Worm (Caenorhabditis elegans): ENCODE results near the gene C44H4.6.

Gene C44H4.6

DNA sequence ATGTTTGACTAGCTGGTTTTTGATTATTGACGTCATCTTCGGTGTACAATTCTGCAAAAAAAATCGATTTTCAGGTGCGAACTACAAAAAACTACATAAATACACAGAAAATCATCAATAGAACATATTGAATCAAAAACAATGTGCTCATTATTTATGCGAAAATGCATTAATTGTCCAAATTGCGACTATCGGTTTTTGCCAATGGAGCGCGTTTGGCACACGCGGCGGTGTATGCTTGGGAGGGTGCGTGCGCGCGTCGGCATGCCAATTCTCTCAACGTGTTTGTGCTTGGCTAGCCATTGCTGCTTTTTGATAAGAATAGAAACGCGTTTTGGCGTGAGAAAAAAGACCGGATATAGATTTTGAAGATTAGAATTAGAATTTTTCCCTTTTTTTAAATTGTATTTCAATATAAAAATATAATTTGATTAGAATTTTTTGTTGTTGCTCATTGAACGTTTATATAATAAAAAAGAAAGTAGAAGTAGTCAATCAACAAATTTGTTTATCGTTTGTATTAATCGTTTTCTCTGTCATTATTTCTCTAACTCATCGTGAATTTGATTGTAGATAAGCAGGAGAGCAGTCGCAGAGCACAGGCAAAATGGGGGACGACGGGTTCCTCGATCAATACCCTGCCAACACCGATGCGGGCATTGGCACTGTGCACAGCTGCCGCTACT lies 10.0 kb downstream of the C44H4.6 start, which contains the start of the genes C44H4.4 and tap-1 (continued):
- TF ChIP-seq che-1 (tag; optimal IDR thresholded peaks at IDR 0.05): no peak
- no peak for TF ChIP-seq hlh-6 (tag; optimal IDR thresholded peaks at IDR 0.05)
- TF ChIP-seq K02D7.2 (tag; optimal IDR thresholded peaks at IDR 0.05): no peak

DNA sequence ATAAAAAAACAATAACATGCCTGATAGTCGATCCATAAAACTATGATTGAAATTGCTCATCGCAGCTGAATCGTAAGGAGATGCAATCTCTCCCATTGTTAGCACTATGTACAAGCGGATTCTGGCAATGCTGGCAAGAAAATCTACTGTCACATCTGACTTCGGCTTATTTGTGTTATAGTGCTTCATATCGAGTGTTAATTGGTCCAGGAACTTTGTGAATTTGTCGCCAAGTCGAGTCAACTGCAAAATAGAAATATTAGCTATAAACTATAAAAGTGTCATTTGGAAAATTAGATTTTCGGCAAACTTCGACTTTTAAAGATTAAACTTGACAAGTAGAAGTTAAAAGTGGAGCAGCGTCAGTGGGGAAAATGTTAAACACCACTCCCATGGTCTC lies 14.8 kb downstream of the C44H4.6 start:
- TF ChIP-seq ets-4 (tag; optimal IDR thresholded peaks at IDR 0.05): no peak
- TF ChIP-seq elt-4 (tag; optimal IDR thresholded peaks at IDR 0.05): no peak
- TF ChIP-seq fax-1 (tag; optimal IDR thresholded peaks at IDR 0.05): no peak
- no peak for TF ChIP-seq fkh-10 (GFP tag; optimal IDR thresholded peaks at IDR 0.05)

DNA sequence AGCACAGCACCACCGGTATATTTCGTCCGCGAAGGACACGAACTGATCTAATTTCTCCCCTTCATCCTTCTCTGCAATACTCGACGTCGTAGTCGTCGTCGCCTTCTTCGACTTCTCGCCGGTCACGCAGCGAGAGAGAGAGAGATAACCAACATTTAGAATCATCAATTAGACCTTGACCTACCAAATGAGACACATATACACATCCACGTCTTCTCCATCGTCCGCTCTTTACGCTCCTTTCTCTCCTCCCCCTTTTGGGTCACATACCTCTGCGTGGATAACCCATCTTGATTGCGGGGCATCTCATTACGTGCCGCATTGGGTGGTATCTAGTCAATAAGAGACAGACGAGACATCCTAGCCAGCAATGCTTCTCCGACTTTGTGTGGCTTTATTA lies 17.7 kb downstream of the C44H4.6 start, which contains the start of gene sym-1:
Gene sym-1, plus strand, starts transcription at position 194 of the 400 bp plus-strand sequence.
- TF ChIP-seq rnt-1 (tag; optimal IDR thresholded peaks at IDR 0.05): peak; percentile 45
- no peak for TF ChIP-seq ceh-31 (tag; optimal IDR thresholded peaks at IDR 0.05)
- TF ChIP-seq mec-3 (tag; optimal IDR thresholded peaks at IDR 0.05; ENCODE audit: borderline replicate concordance): no peak
- TF ChIP-seq syd-9 (tag; optimal IDR thresholded peaks at IDR 0.05): no peak
- peak; percentile 14 for TF ChIP-seq ceh-2 (tag; optimal IDR thresholded peaks at IDR 0.05)
- peak; percentile 56 for TF ChIP-seq ref-2 (tag; optimal IDR thresholded peaks at IDR 0.05)

DNA sequence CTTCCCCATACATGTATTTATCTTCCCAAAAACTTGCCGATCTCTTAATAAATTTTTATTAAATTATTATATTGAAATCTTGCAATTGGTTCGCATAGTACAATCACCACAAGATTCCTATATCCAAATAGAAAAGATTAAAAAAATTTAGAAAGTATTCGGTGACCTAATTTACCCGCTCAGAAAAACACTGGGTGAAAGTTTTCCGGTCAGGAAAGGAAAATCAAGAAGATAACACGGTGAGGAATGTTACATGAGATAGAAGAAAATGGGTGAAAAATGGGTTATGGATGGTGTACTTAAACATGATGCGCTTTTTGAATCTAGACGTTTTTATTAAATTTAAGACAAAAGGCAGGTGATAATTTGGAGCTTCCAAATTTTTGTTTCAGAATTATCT lies 18.3 kb downstream of the C44H4.6 start:
- TF ChIP-seq tbx-7 (tag; optimal IDR thresholded peaks at IDR 0.05) (no peak), ceh-18 (tag; optimal IDR thresholded peaks at IDR 0.05) (no peak), ceh-22 (tag; optimal IDR thresholded peaks at IDR 0.05) (no peak), tbx-2 (tag; optimal IDR thresholded peaks at IDR 0.05) (no peak), fkh-6 (tag; optimal IDR thresholded peaks at IDR 0.05) (no peak), pat-9 (tag; optimal IDR thresholded peaks at IDR 0.05) (no peak), sox-2 (GFP tag; IDR thresholded peaks at IDR 0.05) (no peak), syd-9 (tag; optimal IDR thresholded peaks at IDR 0.05) (no peak), dmd-4 (tag; optimal IDR thresholded peaks at IDR 0.05; ENCODE audit: borderline replicate concordance) (no peak), sox-4 (tag; optimal IDR thresholded peaks at IDR 0.05) (no peak), ceh-34 (tag; optimal IDR thresholded peaks at IDR 0.05) (no peak), unc-86 (tag; optimal IDR thresholded peaks at IDR 0.05) (no peak), ceh-19 (GFP tag; optimal IDR thresholded peaks at IDR 0.05) (no peak), ceh-45 (GFP tag; IDR thresholded peaks at IDR 0.05) (no peak)

DNA sequence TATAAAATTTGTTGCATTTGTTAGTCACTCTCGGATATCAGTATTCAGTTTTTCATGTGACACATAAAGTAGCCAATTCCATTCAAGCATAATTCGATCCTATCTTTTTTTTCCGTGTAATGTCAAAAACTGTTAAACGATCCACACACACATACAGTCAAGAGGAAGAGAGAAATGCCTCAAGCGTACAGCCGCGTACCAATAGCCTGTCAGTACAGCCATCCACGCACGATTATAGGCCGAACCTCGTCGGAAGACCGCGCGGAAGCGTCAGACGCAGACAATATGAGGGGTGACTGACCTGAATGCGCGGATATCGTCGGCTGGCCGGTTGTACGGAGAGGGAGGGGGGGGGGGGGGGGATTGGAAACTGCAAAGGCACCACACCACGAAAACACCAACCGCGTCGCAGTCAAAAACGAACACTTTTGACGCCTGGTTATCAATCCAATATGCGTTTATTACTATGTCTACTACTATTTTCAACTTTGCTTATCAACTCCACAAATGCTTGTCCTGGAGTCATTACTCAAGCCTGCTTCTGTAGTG lies 21.5 kb downstream of the C44H4.6 start, which contains the start of gene let-4:
Gene let-4, plus strand, starts transcription at position 357 of the 549 bp plus-strand sequence.
- TF ChIP-seq nfya-1 (tag; optimal IDR thresholded peaks at IDR 0.05) (peak; percentile 23), ceh-18 (tag; optimal IDR thresholded peaks at IDR 0.05) (no peak), ceh-19 (GFP tag; optimal IDR thresholded peaks at IDR 0.05) (no peak), che-1 (tag; optimal IDR thresholded peaks at IDR 0.05) (no peak), gmeb-2 (tag; optimal IDR thresholded peaks at IDR 0.05) (no peak)

DNA sequence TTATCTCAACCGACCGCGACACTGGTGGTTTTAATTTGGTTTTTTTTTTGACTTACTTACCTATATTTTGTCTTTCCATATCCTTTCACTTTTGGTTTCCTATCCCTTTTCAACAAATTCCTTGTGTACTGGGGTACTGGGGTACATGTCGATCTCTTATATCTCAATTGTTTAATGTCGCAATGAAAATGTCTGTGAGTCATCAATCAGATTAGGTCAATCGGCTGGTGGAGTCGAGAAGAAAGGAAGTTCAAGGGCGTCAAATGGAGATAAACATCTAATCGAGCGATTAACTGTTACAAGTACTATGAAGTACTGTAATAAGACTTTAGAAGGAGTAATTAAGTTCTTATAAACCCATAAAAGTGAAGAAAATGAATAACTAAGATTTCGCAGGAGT lies 23.2 kb downstream of the C44H4.6 start:
- TF ChIP-seq unc-55 (GFP tag; optimal IDR thresholded peaks at IDR 0.05): peak; percentile 68
- no peak for TF ChIP-seq syd-9 (tag; optimal IDR thresholded peaks at IDR 0.05)
- no peak for TF ChIP-seq nhr-11 (tag; optimal IDR thresholded peaks at IDR 0.05)

DNA sequence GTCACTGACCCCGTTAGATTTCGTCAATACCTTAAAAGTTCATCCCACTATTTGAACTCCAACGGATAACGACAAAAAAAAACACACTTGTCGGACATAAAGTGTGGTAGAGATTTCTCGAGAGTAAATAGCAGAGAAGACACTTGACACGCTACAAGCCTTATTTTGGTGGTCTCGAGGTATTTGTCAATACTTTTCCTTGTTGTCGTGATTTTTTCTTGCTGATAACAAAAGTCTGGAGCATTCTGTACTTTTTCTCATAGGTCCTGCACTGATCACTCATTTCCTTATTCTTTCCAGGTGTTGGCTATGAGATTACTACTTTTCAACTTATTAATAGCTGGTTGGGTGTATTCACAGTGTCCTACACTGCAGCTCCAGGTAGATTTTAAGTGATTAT lies 26.7 kb downstream of the C44H4.6 start, which contains the start of gene lron-1:
Gene lron-1, plus strand, starts transcription at position 301 of the 400 bp plus-strand sequence.
- TF ChIP-seq dve-1 (tag; optimal IDR thresholded peaks at IDR 0.05) (no peak), sox-4 (tag; optimal IDR thresholded peaks at IDR 0.05) (no peak), lim-6 (tag; optimal IDR thresholded peaks at IDR 0.05) (no peak), ceh-30 (tag; optimal IDR thresholded peaks at IDR 0.05) (no peak), ceh-18 (tag; optimal IDR thresholded peaks at IDR 0.05) (no peak), unc-42 (tag; optimal IDR thresholded peaks at IDR 0.05) (no peak), ceh-19 (GFP tag; optimal IDR thresholded peaks at IDR 0.05) (no peak), pros-1 (tag; optimal IDR thresholded peaks at IDR 0.05) (no peak), ceh-14 (tag; optimal IDR thresholded peaks at IDR 0.05) (no peak), hlh-8 (tag; optimal IDR thresholded peaks at IDR 0.05) (no peak), ztf-16 (tag; optimal IDR thresholded peaks at IDR 0.05) (no peak), elt-4 (tag; optimal IDR thresholded peaks at IDR 0.05) (no peak), F13H6.1 (tag; optimal IDR thresholded peaks at IDR 0.05) (no peak), ceh-48 (tag; optimal IDR thresholded peaks at IDR 0.05) (no peak), gmeb-2 (tag; optimal IDR thresholded peaks at IDR 0.05) (no peak), K02D7.2 (tag; optimal IDR thresholded peaks at IDR 0.05) (no peak), mec-3 (tag; optimal IDR thresholded peaks at IDR 0.05; ENCODE audit: borderline replicate concordance) (no peak)
